Fruit fly (Drosophila melanogaster) whole organism, embryonic: ENCODE measurements around the gene CG6470.

Experiments used
- Atf-2 ChIP-seq: fragments of 200-800 bp; sonication (Bioruptor generic); optimal IDR thresholded peaks from 2 replicates; lab custom pipeline; 2016; ENCODE audit warnings: missing biosample characterization, missing genetic modification characterization
- B-H1 ChIP-seq: fragments of 200-800 bp; sonication (Bioruptor generic); IDR thresholded peaks from 3 replicates; pipeline ENCODE4 v1.3.6; 2022; ENCODE audit warnings: missing biosample characterization, missing genetic modification characterization
- CG10147 ChIP-seq: fragments of 200-800 bp; sonication (Bioruptor generic); optimal IDR thresholded peaks from 2 replicates; lab custom pipeline; 2019; ENCODE audit warnings: missing biosample characterization, mild to moderate bottlenecking, missing genetic modification characterization, moderate library complexity
- CG10366 ChIP-seq: fragments of 200-800 bp; sonication (Bioruptor generic); IDR thresholded peaks from 2 replicates; pipeline ENCODE4 v1.3.6; 2022; ENCODE audit warnings: missing biosample characterization, missing genetic modification characterization
- CG12236 ChIP-seq: fragments of 200-800 bp; sonication (Bioruptor generic); optimal IDR thresholded peaks from 2 replicates; lab custom pipeline; 2016; ENCODE audit warnings: missing biosample characterization, missing genetic modification characterization
- CG13775 ChIP-seq: fragments of 200-800 bp; sonication (Bioruptor generic); optimal IDR thresholded peaks from 3 replicates; lab custom pipeline; 2017; ENCODE audit warnings: missing biosample characterization, mild to moderate bottlenecking, missing genetic modification characterization
- CG14014 ChIP-seq: fragments of 200-800 bp; sonication (Bioruptor generic); IDR thresholded peaks from 2 replicates; pipeline ENCODE4 v1.3.6; 2022; ENCODE audit warnings: missing biosample characterization, missing genetic modification characterization
- CG15514 ChIP-seq: fragments of 200-800 bp; sonication (Bioruptor generic); optimal IDR thresholded peaks from 3 replicates; lab custom pipeline; 2017; ENCODE audit warnings: missing biosample characterization, missing genetic modification characterization, mild to moderate bottlenecking, moderate library complexity, missing genetic modification reagents
- CG17385 ChIP-seq: fragments of 200-800 bp; sonication (Bioruptor generic); optimal IDR thresholded peaks from 3 replicates; lab custom pipeline; 2018; ENCODE audit warnings: missing biosample characterization, mild to moderate bottlenecking, missing genetic modification characterization
- CG18476 ChIP-seq: fragments of 200-800 bp; sonication (Bioruptor generic); optimal IDR thresholded peaks from 2 replicates; lab custom pipeline; 2016; ENCODE audit warnings: missing biosample characterization, mild to moderate bottlenecking, missing genetic modification characterization
- CG2202 ChIP-seq: fragments of 200-800 bp; sonication (Bioruptor generic); optimal IDR thresholded peaks from 2 replicates; lab custom pipeline; 2018; ENCODE audit warnings: missing biosample characterization, mild to moderate bottlenecking, missing genetic modification characterization
- CG30403 ChIP-seq: fragments of 200-800 bp; sonication (Bioruptor generic); optimal IDR thresholded peaks from 3 replicates; lab custom pipeline; 2016; ENCODE audit warnings: missing biosample characterization, missing genetic modification characterization
- CG32532 ChIP-seq: fragments of 200-800 bp; sonication (Bioruptor generic); IDR thresholded peaks from 2 replicates; pipeline ENCODE4 v1.3.6; 2022; ENCODE audit warnings: missing biosample characterization, missing genetic modification characterization
- CG3407 ChIP-seq: fragments of 200-800 bp; sonication (Bioruptor generic); optimal IDR thresholded peaks from 2 replicates; lab custom pipeline; 2018; ENCODE audit warnings: missing biosample characterization, mild to moderate bottlenecking, missing genetic modification characterization
- CG34376 ChIP-seq: fragments of 200-800 bp; sonication (Bioruptor generic); optimal IDR thresholded peaks from 2 replicates; lab custom pipeline; 2018; ENCODE audit warnings: missing biosample characterization, mild to moderate bottlenecking, missing genetic modification characterization
- CG4617 ChIP-seq: fragments of 200-800 bp; sonication (Bioruptor generic); optimal IDR thresholded peaks from 3 replicates; lab custom pipeline; 2016; ENCODE audit warnings: missing biosample characterization, missing genetic modification characterization, borderline replicate concordance
- CG6175 ChIP-seq: fragments of 200-800 bp; sonication (Bioruptor generic); IDR thresholded peaks from 3 replicates; pipeline ENCODE4 v1.3.6; 2022; ENCODE audit warnings: missing biosample characterization, missing genetic modification characterization
- CG6683 ChIP-seq: fragments of 200-800 bp; sonication (Bioruptor generic); optimal IDR thresholded peaks from 2 replicates; lab custom pipeline; 2017; ENCODE audit warnings: missing biosample characterization, mild to moderate bottlenecking, missing genetic modification characterization, missing genetic modification reagents
- CG7963 ChIP-seq: fragments of 200-800 bp; sonication (Bioruptor generic); IDR thresholded peaks from 3 replicates; pipeline ENCODE4 v1.3.6; 2022; ENCODE audit warnings: missing biosample characterization, missing genetic modification characterization; ENCODE audit not compliant: partially characterized antibody
- CG8290 ChIP-seq, 3 experiments: fragments of 200-800 bp; sonication (Bioruptor generic); optimal IDR thresholded peaks; 2 replicates each; lab custom pipeline; 2016 to 2019; ENCODE audit warnings: missing biosample characterization in 3 of 3, missing genetic modification characterization in 3 of 3, mild to moderate bottlenecking in 2 of 3, moderate library complexity in 1 of 3
- CG8924 ChIP-seq: fragments of 200-800 bp; optimal IDR thresholded peaks from 3 replicates; lab custom pipeline; 2019; ENCODE audit warnings: missing biosample characterization, mild to moderate bottlenecking, missing genetic modification characterization, moderate library complexity
- CG9609 ChIP-seq: fragments of 200-800 bp; sonication (Bioruptor generic); optimal IDR thresholded peaks from 3 replicates; lab custom pipeline; 2016; ENCODE audit warnings: missing biosample characterization, missing genetic modification characterization
- CTCF ChIP-seq: fragments of 200-800 bp; sonication (Bioruptor generic); optimal IDR thresholded peaks from 2 replicates; lab custom pipeline; 2017; ENCODE audit warnings: missing biosample characterization, mild to moderate bottlenecking, missing genetic modification characterization, moderate library complexity
- Doc2 ChIP-seq: fragments of 200-800 bp; sonication (Bioruptor generic); IDR thresholded peaks from 2 replicates; pipeline ENCODE4 v1.3.6; 2022; ENCODE audit warnings: missing biosample characterization, missing genetic modification characterization
- Dp ChIP-seq: fragments of 200-800 bp; sonication (Bioruptor generic); optimal IDR thresholded peaks from 2 replicates; lab custom pipeline; 2018; ENCODE audit warnings: missing biosample characterization, mild to moderate bottlenecking, missing genetic modification characterization, moderate library complexity
- Ets65A ChIP-seq: fragments of 200-800 bp; sonication (Bioruptor generic); peaks from one replicate; lab custom pipeline; 2016; ENCODE audit warnings: missing biosample characterization, missing genetic modification characterization
- Fer2 ChIP-seq: fragments of 200-800 bp; sonication (Bioruptor generic); optimal IDR thresholded peaks from 2 replicates; lab custom pipeline; 2018; ENCODE audit warnings: missing biosample characterization, mild to moderate bottlenecking, missing genetic modification characterization, moderate library complexity
- HLH4C ChIP-seq: fragments of 200-800 bp; sonication (Bioruptor generic); IDR thresholded peaks from 3 replicates; pipeline ENCODE4 v1.3.6; 2022; ENCODE audit warnings: missing biosample characterization, missing genetic modification characterization; ENCODE audit not compliant: partially characterized antibody
- Hand ChIP-seq: fragments of 200-800 bp; sonication (Bioruptor generic); optimal IDR thresholded peaks from 2 replicates; lab custom pipeline; 2017; ENCODE audit warnings: mild to moderate bottlenecking, missing biosample characterization, missing genetic modification reagents, missing genetic modification characterization
- Hsf ChIP-seq: fragments of 200-800 bp; sonication (Bioruptor generic); optimal IDR thresholded peaks from 3 replicates; lab custom pipeline; 2016; ENCODE audit warnings: missing biosample characterization, missing genetic modification characterization
- NfI ChIP-seq: fragments of 200-800 bp; sonication (Bioruptor generic); optimal IDR thresholded peaks from 3 replicates; lab custom pipeline; 2018; ENCODE audit warnings: missing biosample characterization, mild to moderate bottlenecking, missing genetic modification characterization, moderate library complexity
- ac ChIP-seq: fragments of 200-800 bp; sonication (Bioruptor generic); optimal IDR thresholded peaks from 3 replicates; lab custom pipeline; 2017; ENCODE audit warnings: missing biosample characterization, mild to moderate bottlenecking, missing genetic modification characterization
- amos ChIP-seq: fragments of 200-800 bp; sonication (Bioruptor generic); IDR thresholded peaks from 2 replicates; pipeline ENCODE4 v1.3.6; 2022; ENCODE audit warnings: missing biosample characterization, missing genetic modification characterization; ENCODE audit not compliant: partially characterized antibody
- bcd ChIP-seq: fragments of 200-800 bp; sonication (Bioruptor generic); optimal IDR thresholded peaks from 2 replicates; lab custom pipeline; 2017; ENCODE audit warnings: missing biosample characterization, mild to moderate bottlenecking, missing genetic modification characterization
- bowl ChIP-seq: fragments of 200-800 bp; sonication (Bioruptor generic); IDR thresholded peaks from 2 replicates; pipeline ENCODE4 v1.3.6; 2022; ENCODE audit warnings: missing biosample characterization, missing genetic modification characterization
- dimm ChIP-seq: fragments of 200-800 bp; sonication (Bioruptor generic); IDR thresholded peaks from 2 replicates; pipeline ENCODE4 v1.3.6; 2022; ENCODE audit warnings: missing biosample characterization, missing genetic modification characterization
- disco-r ChIP-seq: fragments of 200-800 bp; sonication (Bioruptor generic); optimal IDR thresholded peaks from 2 replicates; lab custom pipeline; 2016; ENCODE audit warnings: missing biosample characterization, missing genetic modification characterization
- dmrt99B ChIP-seq: fragments of 200-800 bp; sonication (Bioruptor generic); optimal IDR thresholded peaks from 2 replicates; lab custom pipeline; 2018; ENCODE audit warnings: missing biosample characterization, mild to moderate bottlenecking, missing genetic modification characterization, moderate library complexity
- esg ChIP-seq: fragments of 200-800 bp; sonication (Bioruptor generic); conservative IDR thresholded peaks from 2 replicates; pipeline ENCODE4 v1.3.6; 2022; ENCODE audit warnings: missing biosample characterization, missing genetic modification characterization
- gcm ChIP-seq: fragments of 200-800 bp; sonication (Bioruptor generic); optimal IDR thresholded peaks from 2 replicates; lab custom pipeline; 2019; ENCODE audit warnings: missing biosample characterization, mild to moderate bottlenecking, missing genetic modification characterization, moderate library complexity
- gem ChIP-seq: fragments of 200-800 bp; sonication (Bioruptor generic); optimal IDR thresholded peaks from 2 replicates; lab custom pipeline; 2019; ENCODE audit warnings: missing biosample characterization, mild to moderate bottlenecking, missing genetic modification characterization, moderate library complexity
- grau ChIP-seq: fragments of 200-800 bp; optimal IDR thresholded peaks from 3 replicates; lab custom pipeline; 2019; ENCODE audit warnings: missing biosample characterization, mild to moderate bottlenecking, missing genetic modification characterization, moderate library complexity
- gro ChIP-seq: fragments of 200-800 bp; sonication (Bioruptor generic); optimal IDR thresholded peaks from 2 replicates; lab custom pipeline; 2016; ENCODE audit warnings: missing biosample characterization, missing genetic modification characterization
- luna ChIP-seq: fragments of 200-800 bp; sonication (Bioruptor generic); optimal IDR thresholded peaks from 2 replicates; lab custom pipeline; 2016; ENCODE audit warnings: missing biosample characterization, missing genetic modification characterization
- nau ChIP-seq: fragments of 200-800 bp; sonication (Bioruptor generic); optimal IDR thresholded peaks from 3 replicates; lab custom pipeline; 2017; ENCODE audit warnings: missing biosample characterization, mild to moderate bottlenecking, missing genetic modification characterization, missing genetic modification reagents
- nerfin-2 ChIP-seq: fragments of 200-800 bp; sonication (Bioruptor generic); IDR thresholded peaks from 2 replicates; pipeline ENCODE4 v1.3.6; 2022; ENCODE audit warnings: missing biosample characterization, missing genetic modification characterization; ENCODE audit not compliant: partially characterized antibody
- p53 ChIP-seq: fragments of 200-800 bp; sonication (Bioruptor generic); optimal IDR thresholded peaks from 2 replicates; lab custom pipeline; 2016; ENCODE audit warnings: missing biosample characterization, missing genetic modification characterization
- row ChIP-seq: fragments of 200-800 bp; sonication (Bioruptor generic); IDR thresholded peaks from 3 replicates; pipeline ENCODE4 v1.3.6; 2022; ENCODE audit warnings: missing biosample characterization, missing genetic modification characterization
- sim ChIP-seq: fragments of 200-800 bp; sonication (Bioruptor generic); IDR thresholded peaks from 2 replicates; pipeline ENCODE4 v1.3.6; 2022; ENCODE audit warnings: missing biosample characterization, missing genetic modification characterization
- z ChIP-seq: fragments of 200-800 bp; sonication (Bioruptor generic); IDR thresholded peaks from 3 replicates; pipeline ENCODE4 v1.3.6; 2022; ENCODE audit warnings: missing biosample characterization, missing genetic modification characterization
- zf30C ChIP-seq: fragments of 200-800 bp; sonication (Bioruptor generic); optimal IDR thresholded peaks from 3 replicates; lab custom pipeline; 2018; ENCODE audit warnings: missing biosample characterization, mild to moderate bottlenecking, missing genetic modification characterization

CG6470 gene

dm6 chrX:18499679-18500187 is 14.9 kb downstream of the CG6470 start, which contains the start of the genes Pgant7 and Xrcc2 (continued):
- TF ChIP-seq CG4617 (GFP tag; lab: Kevin White, UChicago) (peak; percentile 42), bcd (GFP tag; lab: Kevin White, UChicago) (no peak), disco-r (GFP tag; lab: Kevin White, UChicago) (no peak), p53 (GFP tag; lab: Kevin White, UChicago) (no peak), dimm (GFP tag; lab: Robert Waterston, UW) (no peak), CG14014 (no peak), CG34376 (GFP tag; lab: Kevin White, UChicago) (no peak), CG18476 (GFP tag; lab: Kevin White, UChicago) (no peak), CG2202 (no peak), Fer2 (tag; lab: Kevin White, UChicago) (no peak), sim (GFP tag; lab: Robert Waterston, UW) (no peak), CG30403 (no peak), CG10366 (GFP tag; lab: Robert Waterston, UW) (no peak), gcm (no peak), gem (tag; lab: Kevin White, UChicago) (no peak), gro (GFP tag; lab: Kevin White, UChicago) (no peak), HLH4C (GFP tag; lab: Robert Waterston, UW) (peak; percentile 85), dmrt99B (tag; lab: Kevin White, UChicago) (no peak), bowl (GFP tag; lab: Robert Waterston, UW) (no peak), Hand (GFP tag; lab: Kevin White, UChicago) (no peak), CG8924 (no peak), grau (tag; lab: Kevin White, UChicago) (no peak), Ets65A (GFP tag; lab: Kevin White, UChicago) (no peak), row (0 out of 3 replicates have a peak, but pooled peaks have one; percentile 26), Dp (GFP tag; lab: Kevin White, UChicago) (peak; percentile 77), Hsf (GFP tag; lab: Kevin White, UChicago) (no peak), NfI (GFP tag; lab: Kevin White, UChicago) (no peak), CG3407 (GFP tag; lab: Kevin White, UChicago) (no peak), ac (GFP tag; lab: Kevin White, UChicago) (no peak), CG17385 (no peak), CG6683 (GFP tag; lab: Kevin White, UChicago) (no peak), CG8290 (GFP tag; optimal IDR thresholded peaks at IDR 0.05; lab: Kevin White, UChicago) (no peak), CG8290 (tag; optimal IDR thresholded peaks at IDR 0.05; lab: Kevin White, UChicago) (no peak), nerfin-2 (GFP tag; lab: Robert Waterston, UW) (peak; percentile 82), CTCF (GFP tag; lab: Kevin White, UChicago) (peak; percentile 10), CG32532 (GFP tag; lab: Robert Waterston, UW) (no peak), z (no peak), CG7963 (GFP tag; lab: Robert Waterston, UW) (peak; percentile 53; the same call in 1 of the 3 replicates), esg (GFP tag; lab: Robert Waterston, UW) (no peak), amos (GFP tag; lab: Robert Waterston, UW) (peak; percentile 77), CG15514 (GFP tag; lab: Kevin White, UChicago) (peak; percentile 57), Atf-2 (GFP tag; lab: Kevin White, UChicago) (no peak), Doc2 (no peak), CG10147 (GFP tag; lab: Kevin White, UChicago) (no peak), B-H1 (GFP tag; lab: Robert Waterston, UW) (no peak), nau (GFP tag; lab: Kevin White, UChicago) (no peak), luna (GFP tag; lab: Kevin White, UChicago) (no peak), zf30C (no peak), CG13775 (no peak), CG9609 (GFP tag; lab: Kevin White, UChicago) (no peak), CG6175 (GFP tag; lab: Robert Waterston, UW) (no peak), CG12236 (GFP tag; lab: Kevin White, UChicago) (no peak)
